Worm (Caenorhabditis elegans) whole organism, L4/young adult: ENCODE data around the gene W06H8.6.

Experiments used
- W03F9.2 ChIP-seq: fragments of 150-350 bp; optimal IDR thresholded peaks from 2 replicates; lab custom pipeline; 2014; ENCODE audit warnings: missing biosample characterization, missing genetic modification characterization
- dao-5 ChIP-seq: sonication (generic microtip); optimal IDR thresholded peaks from 2 replicates; lab custom pipeline; 2016; ENCODE audit warnings: missing genotype, missing genetic modification characterization, moderate library complexity, missing compliant biosample characterization
- him-1 ChIP-seq: sonication (generic microtip); optimal IDR thresholded peaks from 2 replicates; lab custom pipeline; 2016; ENCODE audit warnings: missing genotype, missing genetic modification reagents, missing genetic modification characterization, missing compliant biosample characterization

DNA sequence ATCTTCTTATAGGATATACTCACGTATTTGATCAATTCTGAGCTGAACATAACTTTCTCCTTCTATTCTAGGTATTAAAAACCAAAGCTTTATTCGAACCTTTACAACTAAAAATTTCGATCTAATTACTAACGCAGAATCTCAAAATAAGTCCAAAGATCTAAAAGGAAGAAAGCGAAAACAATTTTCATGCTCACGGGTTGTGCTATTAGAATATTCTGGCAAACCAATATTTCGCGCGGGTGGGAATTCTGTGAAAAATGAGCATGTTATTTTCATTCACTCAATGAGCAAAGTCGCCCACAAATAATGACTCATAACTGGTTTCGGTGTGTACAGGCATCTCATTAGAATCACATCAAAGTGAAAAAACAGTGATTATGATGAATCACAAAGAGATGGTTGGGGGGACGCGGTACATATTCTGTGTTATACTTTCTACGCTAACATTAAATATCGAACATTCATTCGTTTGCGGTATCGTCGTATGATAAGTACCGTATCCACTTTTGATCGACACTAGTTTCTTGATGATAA, 2.2 kb upstream of the W06H8.6 start:
- TF ChIP-seq him-1 (tag; lab: Kevin White, UChicago) (no peak), dao-5 (tag; lab: Kevin White, UChicago) (no peak), W03F9.2 (tag; lab: Kevin White, UChicago) (no peak)
